Fruit fly (Drosophila melanogaster) whole organism, embryonic: Measurements from ENCODE around the gene Lrrk.
A peak's percentile ranks its signal among the peaks of the same experiment; 100 is the strongest.

ENCODE experiments used
- CG1024 ChIP-seq: fragments of 200-800 bp; sonication (Bioruptor generic); IDR thresholded peaks from 2 replicates; pipeline ENCODE4 v1.3.6; 2022; ENCODE audit warnings: missing biosample characterization, missing genetic modification characterization
- CG10267 ChIP-seq: fragments of 200-800 bp; sonication (Bioruptor generic); optimal IDR thresholded peaks from 2 replicates; lab custom pipeline; 2018; ENCODE audit warnings: missing biosample characterization, mild to moderate bottlenecking, missing genetic modification characterization, moderate library complexity
- CG10431 ChIP-seq: fragments of 200-800 bp; sonication (Bioruptor generic); optimal IDR thresholded peaks from 3 replicates; lab custom pipeline; 2018; ENCODE audit warnings: missing biosample characterization, mild to moderate bottlenecking, missing genetic modification characterization
- CG11560 ChIP-seq: fragments of 200-800 bp; sonication (Bioruptor generic); IDR thresholded peaks from 3 replicates; pipeline ENCODE4 v1.3.6; 2022; ENCODE audit warnings: missing biosample characterization, missing genetic modification characterization
- CG11723 ChIP-seq: fragments of 200-800 bp; sonication (Bioruptor generic); optimal IDR thresholded peaks from 2 replicates; lab custom pipeline; 2017; ENCODE audit warnings: missing biosample characterization, mild to moderate bottlenecking, missing genetic modification characterization
- CG1603 ChIP-seq: fragments of 200-800 bp; sonication (Bioruptor generic); optimal IDR thresholded peaks from 2 replicates; lab custom pipeline; 2019; ENCODE audit warnings: missing biosample characterization, mild to moderate bottlenecking, missing genetic modification characterization, moderate library complexity
- CG17361 ChIP-seq: fragments of 200-800 bp; sonication (Bioruptor generic); IDR thresholded peaks from 3 replicates; pipeline ENCODE4 v1.3.6; 2022; ENCODE audit warnings: missing biosample characterization, missing genetic modification characterization
- CG2116 ChIP-seq: fragments of 200-800 bp; sonication (Bioruptor generic); optimal IDR thresholded peaks from 3 replicates; lab custom pipeline; 2018; ENCODE audit warnings: missing biosample characterization, mild to moderate bottlenecking, missing genetic modification characterization
- CG2712 ChIP-seq: fragments of 200-800 bp; optimal IDR thresholded peaks from 3 replicates; lab custom pipeline; 2019; ENCODE audit warnings: missing biosample characterization, mild to moderate bottlenecking, missing genetic modification characterization, moderate library complexity
- CG30020 ChIP-seq: fragments of 200-800 bp; optimal IDR thresholded peaks from 2 replicates; lab custom pipeline; 2019; ENCODE audit warnings: missing biosample characterization, mild to moderate bottlenecking, missing genetic modification characterization, moderate library complexity
- CG31365 ChIP-seq: fragments of 200-800 bp; sonication (Bioruptor generic); optimal IDR thresholded peaks from 2 replicates; lab custom pipeline; 2018; ENCODE audit warnings: missing biosample characterization, mild to moderate bottlenecking, missing genetic modification characterization
- CG42726 ChIP-seq: fragments of 200-800 bp; sonication (Bioruptor generic); IDR thresholded peaks from 2 replicates; pipeline ENCODE4 v1.3.6; 2022; ENCODE audit warnings: missing biosample characterization, missing genetic modification characterization; ENCODE audit not compliant: partially characterized antibody
- CG4707 ChIP-seq: fragments of 200-800 bp; sonication (Bioruptor generic); optimal IDR thresholded peaks from 2 replicates; lab custom pipeline; 2018; ENCODE audit warnings: missing biosample characterization, mild to moderate bottlenecking, missing genetic modification characterization, moderate library complexity
- CG6683 ChIP-seq: fragments of 200-800 bp; sonication (Bioruptor generic); optimal IDR thresholded peaks from 2 replicates; lab custom pipeline; 2017; ENCODE audit warnings: missing biosample characterization, mild to moderate bottlenecking, missing genetic modification characterization, missing genetic modification reagents
- CG7928 ChIP-seq: fragments of 200-800 bp; sonication (Bioruptor generic); optimal IDR thresholded peaks from 2 replicates; lab custom pipeline; 2017; ENCODE audit warnings: missing biosample characterization, mild to moderate bottlenecking, missing genetic modification characterization
- CG8281 ChIP-seq: fragments of 200-800 bp; sonication (Bioruptor generic); optimal IDR thresholded peaks from 2 replicates; lab custom pipeline; 2018; ENCODE audit warnings: missing biosample characterization, mild to moderate bottlenecking, missing genetic modification characterization, moderate library complexity
- CG8359 ChIP-seq: fragments of 200-800 bp; sonication (Bioruptor generic); optimal IDR thresholded peaks from 2 replicates; lab custom pipeline; 2017; ENCODE audit warnings: missing biosample characterization, mild to moderate bottlenecking, missing genetic modification characterization, borderline replicate concordance
- CG9797 ChIP-seq: fragments of 200-800 bp; sonication (Bioruptor generic); optimal IDR thresholded peaks from 3 replicates; lab custom pipeline; 2018; ENCODE audit warnings: missing biosample characterization, mild to moderate bottlenecking, missing genetic modification characterization
- CG9932 ChIP-seq: fragments of 200-800 bp; sonication (Bioruptor generic); IDR thresholded peaks from 2 replicates; pipeline ENCODE4 v1.3.6; 2022; ENCODE audit warnings: missing biosample characterization, missing genetic modification characterization
- Camta ChIP-seq: fragments of 200-800 bp; sonication (Bioruptor generic); optimal IDR thresholded peaks from 2 replicates; lab custom pipeline; 2016; ENCODE audit warnings: missing biosample characterization, missing genetic modification characterization
- Dbx ChIP-seq: fragments of 200-800 bp; sonication (Bioruptor generic); IDR thresholded peaks from 3 replicates; pipeline ENCODE4 v1.3.6; 2022; ENCODE audit warnings: missing biosample characterization, missing genetic modification characterization
- Dek ChIP-seq: fragments of 200-800 bp; sonication (Bioruptor generic); optimal IDR thresholded peaks from 3 replicates; lab custom pipeline; 2019; ENCODE audit warnings: missing biosample characterization, mild to moderate bottlenecking, missing genetic modification characterization, moderate library complexity
- ERR ChIP-seq: fragments of 200-800 bp; sonication (Bioruptor generic); optimal IDR thresholded peaks from 2 replicates; lab custom pipeline; 2016; ENCODE audit warnings: missing biosample characterization, missing genetic modification characterization
- GATAe ChIP-seq: fragments of 200-800 bp; sonication (Bioruptor generic); conservative IDR thresholded peaks from 2 replicates; pipeline ENCODE4 v1.3.6; 2022; ENCODE audit warnings: missing biosample characterization, missing genetic modification characterization
- Hr39 ChIP-seq: fragments of >200 bp; optimal IDR thresholded peaks from 2 replicates; lab custom pipeline; 2017
- Jarid2 ChIP-seq: fragments of 200-800 bp; sonication (Bioruptor generic); optimal IDR thresholded peaks from 3 replicates; lab custom pipeline; 2017; ENCODE audit warnings: mild to moderate bottlenecking, missing biosample characterization, missing genetic modification reagents, missing genetic modification characterization
- Rx ChIP-seq: fragments of 200-800 bp; sonication (Bioruptor generic); IDR thresholded peaks from 2 replicates; pipeline ENCODE4 v1.3.6; 2022; ENCODE audit warnings: missing biosample characterization, missing genetic modification characterization
- Scr ChIP-seq: fragments of 200-800 bp; sonication (Bioruptor generic); IDR thresholded peaks from 2 replicates; pipeline ENCODE4 v1.3.6; 2022; ENCODE audit warnings: missing biosample characterization, missing genetic modification characterization; ENCODE audit not compliant: partially characterized antibody
- Sin3A ChIP-seq: fragments of >200 bp; optimal IDR thresholded peaks from 2 replicates; lab custom pipeline; 2018
- Sox100B ChIP-seq: fragments of 200-800 bp; sonication (Bioruptor generic); optimal IDR thresholded peaks from 3 replicates; lab custom pipeline; 2018; ENCODE audit warnings: missing biosample characterization, mild to moderate bottlenecking, missing genetic modification characterization
- Ssrp ChIP-seq: fragments of 200-800 bp; sonication (Bioruptor generic); optimal IDR thresholded peaks from 2 replicates; lab custom pipeline; 2018; ENCODE audit warnings: missing biosample characterization, mild to moderate bottlenecking, missing genetic modification characterization, moderate library complexity
- Tbp ChIP-seq: fragments of >200 bp; optimal IDR thresholded peaks from 2 replicates; lab custom pipeline; 2018; ENCODE audit warnings: missing biosample characterization, missing genetic modification characterization
- Vsx1 ChIP-seq: fragments of 200-800 bp; sonication (Bioruptor generic); optimal IDR thresholded peaks from 2 replicates; lab custom pipeline; 2017; ENCODE audit warnings: missing biosample characterization, mild to moderate bottlenecking, missing genetic modification characterization, missing genetic modification reagents
- br ChIP-seq: fragments of >200 bp; optimal IDR thresholded peaks from 2 replicates; lab custom pipeline; 2017
- caup ChIP-seq: fragments of 200-800 bp; sonication (Bioruptor generic); optimal IDR thresholded peaks from 3 replicates; lab custom pipeline; 2017; ENCODE audit warnings: missing biosample characterization, mild to moderate bottlenecking, missing genetic modification characterization, moderate library complexity; ENCODE audit not compliant: severe bottlenecking
- en ChIP-seq: fragments of 200-800 bp; sonication (Bioruptor generic); optimal IDR thresholded peaks from 2 replicates; lab custom pipeline; 2016; ENCODE audit warnings: missing biosample characterization, missing genetic modification characterization
- grn ChIP-seq: fragments of 200-800 bp; sonication (Bioruptor generic); optimal IDR thresholded peaks from 3 replicates; lab custom pipeline; 2017; ENCODE audit warnings: missing biosample characterization, missing genetic modification characterization
- gro ChIP-seq: fragments of 200-800 bp; sonication (Bioruptor generic); optimal IDR thresholded peaks from 2 replicates; lab custom pipeline; 2016; ENCODE audit warnings: missing biosample characterization, missing genetic modification characterization
- gt ChIP-seq: fragments of 200-800 bp; sonication (Bioruptor generic); IDR thresholded peaks from 2 replicates; pipeline ENCODE4 v1.3.6; 2022; ENCODE audit warnings: missing biosample characterization, missing genetic modification characterization
- hbn ChIP-seq: fragments of 200-800 bp; sonication (Bioruptor generic); IDR thresholded peaks from 2 replicates; pipeline ENCODE4 v1.3.6; 2022; ENCODE audit warnings: missing biosample characterization, missing genetic modification characterization; ENCODE audit not compliant: partially characterized antibody
- ken ChIP-seq: fragments of 200-800 bp; sonication (Bioruptor generic); IDR thresholded peaks from 3 replicates; pipeline ENCODE4 v1.3.6; 2022; ENCODE audit warnings: missing biosample characterization, missing genetic modification characterization
- nau ChIP-seq: fragments of 200-800 bp; sonication (Bioruptor generic); optimal IDR thresholded peaks from 3 replicates; lab custom pipeline; 2017; ENCODE audit warnings: missing biosample characterization, mild to moderate bottlenecking, missing genetic modification characterization, missing genetic modification reagents
- sim ChIP-seq: fragments of 200-800 bp; sonication (Bioruptor generic); IDR thresholded peaks from 2 replicates; pipeline ENCODE4 v1.3.6; 2022; ENCODE audit warnings: missing biosample characterization, missing genetic modification characterization
- sug ChIP-seq: fragments of 200-800 bp; optimal IDR thresholded peaks from 2 replicates; lab custom pipeline; 2019; ENCODE audit warnings: missing biosample characterization, mild to moderate bottlenecking, missing genetic modification characterization, moderate library complexity
- tio ChIP-seq: fragments of 200-800 bp; sonication (Bioruptor generic); optimal IDR thresholded peaks from 2 replicates; lab custom pipeline; 2017; ENCODE audit warnings: missing biosample characterization, missing genetic modification characterization, inconsistent platforms
- tll ChIP-seq, 2 experiments: fragments of 200-800 bp in 1 of 2; fragments of >200 bp in 1 of 2; sonication (Bioruptor generic) in 1 of 2; optimal IDR thresholded peaks; 2 replicates each; lab custom pipeline; 2017 to 2019; ENCODE audit warnings: missing biosample characterization in 2 of 2, missing genetic modification characterization in 2 of 2, mild to moderate bottlenecking in 1 of 2, moderate library complexity in 1 of 2
- wek ChIP-seq: fragments of 200-800 bp; sonication (Bioruptor generic); optimal IDR thresholded peaks from 3 replicates; lab custom pipeline; 2018; ENCODE audit warnings: missing biosample characterization, mild to moderate bottlenecking, missing genetic modification characterization, moderate library complexity
- zen2 ChIP-seq: fragments of 200-800 bp; sonication (Bioruptor generic); IDR thresholded peaks from 3 replicates; pipeline ENCODE4 v1.3.6; 2022; ENCODE audit warnings: missing biosample characterization, missing genetic modification characterization; ENCODE audit not compliant: partially characterized antibody
- zf30C ChIP-seq: fragments of 200-800 bp; sonication (Bioruptor generic); optimal IDR thresholded peaks from 3 replicates; lab custom pipeline; 2018; ENCODE audit warnings: missing biosample characterization, mild to moderate bottlenecking, missing genetic modification characterization

Gene Lrrk

dm6 chr3R:20634674-20635594, at the start of gene Lrrk, which contains the start of gene Pi3K92E (continued):
- TF ChIP-seq Sox100B (GFP tag; lab: Kevin White, UChicago) (no peak), CG11723 (GFP tag; lab: Kevin White, UChicago) (no peak), sim (GFP tag; lab: Robert Waterston, UW) (no peak), zf30C (GFP tag; lab: Kevin White, UChicago) (no peak), CG7928 (no peak), CG2116 (GFP tag; lab: Kevin White, UChicago) (peak; percentile 53), ERR (GFP tag; lab: Kevin White, UChicago) (no peak), CG8281 (tag; lab: Kevin White, UChicago) (no peak), br (lab: Kevin White, UChicago) (no peak), Jarid2 (GFP tag; lab: Kevin White, UChicago) (no peak), CG9932 (GFP tag; lab: Robert Waterston, UW) (peak; percentile 55; the same call in 1 of the 2 replicates), CG4707 (peak; percentile 22), CG6683 (GFP tag; lab: Kevin White, UChicago) (no peak), Tbp (no peak), hbn (GFP tag; lab: Robert Waterston, UW) (peak; percentile 64), CG1603 (tag; lab: Kevin White, UChicago) (peak; percentile 14), Camta (GFP tag; lab: Kevin White, UChicago) (no peak), Sin3A (lab: Kevin White, UChicago) (peak; percentile 35), CG10267 (tag; lab: Kevin White, UChicago) (no peak), Rx (GFP tag; lab: Robert Waterston, UW) (0 out of 2 replicates have a peak, but pooled peaks have one; percentile 9), Ssrp (no peak), Scr (GFP tag; lab: Robert Waterston, UW) (peak; percentile 87), CG11560 (tag; lab: Robert Waterston, UW) (peak; percentile 88), wek (peak; percentile 38), CG30020 (tag; lab: Kevin White, UChicago) (peak; percentile 53), Hr39 (lab: Kevin White, UChicago) (no peak), tll (GFP tag; optimal IDR thresholded peaks at IDR 0.05; lab: Kevin White, UChicago) (no peak), CG2712 (tag; lab: Kevin White, UChicago) (no peak), Dbx (GFP tag; lab: Robert Waterston, UW) (no peak), gt (GFP tag; lab: Robert Waterston, UW) (no peak), en (GFP tag; lab: Kevin White, UChicago) (no peak), Dek (tag; lab: Kevin White, UChicago) (no peak), gro (no peak), zen2 (peak; percentile 78; the same call in 2 of the 3 replicates), CG31365 (tag; lab: Kevin White, UChicago) (peak; percentile 71), sug (tag; lab: Kevin White, UChicago) (no peak), caup (GFP tag; lab: Kevin White, UChicago) (peak; percentile 25), CG1024 (GFP tag; lab: Robert Waterston, UW) (peak; percentile 17; the same call in 1 of the 2 replicates), Vsx1 (GFP tag; lab: Kevin White, UChicago) (no peak), CG9797 (GFP tag; lab: Kevin White, UChicago) (peak; percentile 51), CG42726 (peak; percentile 84), ken (no peak), CG10431 (GFP tag; lab: Kevin White, UChicago) (no peak), grn (GFP tag; lab: Kevin White, UChicago) (no peak), GATAe (GFP tag; lab: Robert Waterston, UW) (no peak), CG8359 (GFP tag; lab: Kevin White, UChicago) (no peak), CG17361 (GFP tag; lab: Robert Waterston, UW) (no peak), tio (GFP tag; lab: Kevin White, UChicago) (no peak), nau (GFP tag; lab: Kevin White, UChicago) (no peak)
